Fruit fly (Drosophila melanogaster) whole organism: Measurements from ENCODE around the gene CG43089.

Experiments
- EcR ChIP-seq, 2 experiments: fragments of >200 bp; optimal IDR thresholded peaks; 2 replicates each; lab custom pipeline; 2017; ENCODE audit warnings: missing biosample characterization in 2 of 2, missing genetic modification characterization in 2 of 2, missing genetic modification reagents in 2 of 2
- usp ChIP-seq: fragments of >200 bp; optimal IDR thresholded peaks from 2 replicates; lab custom pipeline; 2017; ENCODE audit warnings: missing biosample characterization, missing genetic modification characterization, mixed read lengths

DNA sequence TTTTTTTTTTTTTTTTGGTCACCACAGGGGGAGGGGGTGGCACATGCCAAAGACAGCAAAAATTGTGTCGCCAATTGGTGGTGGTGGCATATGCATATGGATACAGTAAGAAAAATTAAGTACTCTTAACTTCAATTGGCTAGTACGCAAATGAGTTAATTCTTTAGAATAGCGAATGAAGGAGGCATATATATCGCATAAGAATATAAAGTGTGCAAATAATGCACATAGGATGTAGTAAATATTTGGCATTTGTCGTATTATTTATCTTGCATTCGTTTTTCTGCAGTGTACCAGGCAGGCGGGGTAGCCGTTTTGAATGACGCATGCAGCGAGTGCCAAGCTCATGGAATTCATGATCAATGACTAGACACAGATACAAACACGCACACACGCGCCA is 4.5 kb upstream of the CG43089 start:
- TF ChIP-seq EcR (GFP tag; optimal IDR thresholded peaks at IDR 0.05; lab: Kevin White, UChicago) = no peak
- no peak for TF ChIP-seq usp (GFP tag; lab: Kevin White, UChicago)
